Worm (Caenorhabditis elegans): Measurements from ENCODE around the gene T05C7.5.

ce11 chrIV:86744-87143, 28.0 kb upstream of the T05C7.5 start:
- no peak for TF ChIP-seq W03F9.2 (tag; optimal IDR thresholded peaks at IDR 0.05)
- TF ChIP-seq him-1 (tag; optimal IDR thresholded peaks at IDR 0.05): no peak

All from whole organism, L4/young adult.